Worm (Caenorhabditis elegans) whole organism, early embryonic: ENCODE measurements around the gene clec-6.
A peak's percentile ranks its signal among the peaks of the same experiment; 100 is the strongest.

Experiments used
- B0310.2 ChIP-seq: sonication (generic microtip); optimal IDR thresholded peaks from 2 replicates; lab custom pipeline; 2016; ENCODE audit warnings: mild to moderate bottlenecking, missing genetic modification characterization, missing compliant biosample characterization
- F13C5.2 ChIP-seq: sonication (generic microtip); optimal IDR thresholded peaks from 2 replicates; lab custom pipeline; 2017; ENCODE audit warnings: mild to moderate bottlenecking, missing genetic modification characterization, inconsistent platforms, missing compliant biosample characterization
- aly-1 ChIP-seq: sonication (generic microtip); optimal IDR thresholded peaks from 2 replicates; lab custom pipeline; 2016; ENCODE audit warnings: missing genetic modification characterization, missing compliant biosample characterization
- ama-1 ChIP-seq: fragments of 150-350 bp; optimal IDR thresholded peaks from 2 replicates; lab custom pipeline; 2014
- ceh-13 ChIP-seq: fragments of 200-800 bp; sonication (Bioruptor generic); optimal IDR thresholded peaks from 2 replicates; lab custom pipeline; 2018; ENCODE audit warnings: mild to moderate bottlenecking, missing genetic modification characterization, missing compliant biosample characterization
- ceh-36 ChIP-seq: sonication (generic microtip); optimal IDR thresholded peaks from 2 replicates; lab custom pipeline; 2016; ENCODE audit warnings: missing genetic modification characterization, inconsistent platforms, missing compliant biosample characterization
- ets-7 ChIP-seq: sonication (generic microtip); optimal IDR thresholded peaks from 2 replicates; lab custom pipeline; 2016; ENCODE audit warnings: missing genotype, missing genetic modification characterization, missing compliant biosample characterization
- flt-1 ChIP-seq: fragments of 200-800 bp; sonication (Bioruptor generic); IDR thresholded peaks from 2 replicates; pipeline ENCODE4 v1.3.6; 2022; ENCODE audit warnings: missing genetic modification characterization, missing compliant biosample characterization
- hmbx-1 ChIP-seq: sonication (generic microtip); optimal IDR thresholded peaks from 2 replicates; lab custom pipeline; 2016; ENCODE audit warnings: mild to moderate bottlenecking, missing genetic modification characterization, missing compliant biosample characterization
- hmg-4 ChIP-seq: fragments of 200-800 bp; sonication (Bioruptor generic); optimal IDR thresholded peaks from 2 replicates; lab custom pipeline; 2018; ENCODE audit warnings: mild to moderate bottlenecking, missing genetic modification characterization, missing compliant biosample characterization
- hnd-1 ChIP-seq: sonication (generic microtip); optimal IDR thresholded peaks from 2 replicates; lab custom pipeline; 2016; ENCODE audit warnings: missing genetic modification characterization, missing compliant biosample characterization
- pes-1 ChIP-seq: fragments of 200-800 bp; sonication (Bioruptor generic); IDR thresholded peaks from 2 replicates; pipeline ENCODE4 v1.3.6; 2022; ENCODE audit warnings: missing genetic modification reagents, missing genetic modification characterization, missing compliant biosample characterization
- scrt-1 ChIP-seq: fragments of 200-800 bp; sonication (Bioruptor generic); IDR thresholded peaks from 2 replicates; pipeline ENCODE4 v1.3.6; 2022; ENCODE audit warnings: missing genetic modification characterization, missing compliant biosample characterization
- sea-1 ChIP-seq: fragments of 200-800 bp; sonication (Bioruptor generic); conservative IDR thresholded peaks from 2 replicates; pipeline ENCODE4 v1.3.6; 2022; ENCODE audit warnings: missing genetic modification characterization, missing compliant biosample characterization
- tbx-11 ChIP-seq: fragments of 200-800 bp; sonication (Bioruptor generic); IDR thresholded peaks from 2 replicates; pipeline ENCODE4 v1.3.6; 2022; ENCODE audit warnings: missing genetic modification characterization, missing compliant biosample characterization
- tbx-37 ChIP-seq: fragments of 200-800 bp; sonication (Bioruptor generic); conservative IDR thresholded peaks from 2 replicates; pipeline ENCODE4 v1.3.6; 2022; ENCODE audit warnings: missing genetic modification reagents, missing genetic modification characterization, missing compliant biosample characterization
- tra-4 ChIP-seq: sonication (generic microtip); optimal IDR thresholded peaks from 2 replicates; lab custom pipeline; 2017; ENCODE audit warnings: missing genetic modification characterization, missing compliant biosample characterization

clec-6 gene

ce11 chrIII:4887291-4887690 is at the start of gene clec-6:
Gene clec-6, minus strand, starts transcription at chrIII:4887444.
- no peak for TF ChIP-seq ama-1 (lab: Kevin White, UChicago)
- TF ChIP-seq pes-1 (GFP tag; lab: Robert Waterston, UW): no peak
- TF ChIP-seq ceh-36 (tag; lab: Kevin White, UChicago): no peak
- TF ChIP-seq scrt-1 (GFP tag; lab: Robert Waterston, UW): no peak
- no peak for TF ChIP-seq tbx-11 (GFP tag; lab: Robert Waterston, UW)
- no peak for TF ChIP-seq hnd-1 (tag; lab: Kevin White, UChicago)
- no peak for TF ChIP-seq F13C5.2
- no peak for TF ChIP-seq ceh-13 (GFP tag; lab: Kevin White, UChicago)
- TF ChIP-seq aly-1 (tag; lab: Kevin White, UChicago): no peak
- no peak for TF ChIP-seq hmbx-1
- TF ChIP-seq B0310.2 (tag; lab: Kevin White, UChicago): no peak
- TF ChIP-seq tra-4 (tag; lab: Kevin White, UChicago): no peak
- no peak for TF ChIP-seq flt-1 (GFP tag; lab: Robert Waterston, UW)
- no peak for TF ChIP-seq sea-1
- no peak for TF ChIP-seq tbx-37 (GFP tag; lab: Robert Waterston, UW)
- no peak for TF ChIP-seq hmg-4 (GFP tag; lab: Kevin White, UChicago)

ce11 chrIII:4937022-4937421 is 49.8 kb upstream of the clec-6 start, which contains the start of gene fsn-1:
Gene fsn-1, plus strand, starts transcription at chrIII:4937322.
- TF ChIP-seq scrt-1 (GFP tag; lab: Robert Waterston, UW) (no peak), tbx-11 (GFP tag; lab: Robert Waterston, UW) (no peak), ama-1 (lab: Kevin White, UChicago) (no peak), pes-1 (GFP tag; lab: Robert Waterston, UW) (no peak), ceh-36 (tag; lab: Kevin White, UChicago) (no peak), aly-1 (tag; lab: Kevin White, UChicago) (no peak), F13C5.2 (no peak), ets-7 (tag; lab: Kevin White, UChicago) (no peak), B0310.2 (tag; lab: Kevin White, UChicago) (no peak), hmbx-1 (no peak), hnd-1 (tag; lab: Kevin White, UChicago) (no peak), ceh-13 (GFP tag; lab: Kevin White, UChicago) (no peak), hmg-4 (GFP tag; lab: Kevin White, UChicago) (no peak), tbx-37 (GFP tag; lab: Robert Waterston, UW) (no peak), flt-1 (GFP tag; lab: Robert Waterston, UW) (no peak), sea-1 (no peak), tra-4 (tag; lab: Kevin White, UChicago) (no peak)

- TF ChIP-seq flt-1 (GFP tag; lab: Robert Waterston, UW) (no peak), hnd-1 (tag; lab: Kevin White, UChicago) (no peak), B0310.2 (tag; lab: Kevin White, UChicago) (no peak), tbx-37 (GFP tag; lab: Robert Waterston, UW) (no peak)
These were observed 47.8 kb upstream of the clec-6 start, which contains the start of gene mrps-18C for ce11 chrIII:4934896-4935628. Gene mrps-18C, plus strand, starts transcription at chrIII:4935578.

- TF ChIP-seq hmbx-1 (no peak), F13C5.2 (no peak), scrt-1 (GFP tag; lab: Robert Waterston, UW) (no peak), hmg-4 (GFP tag; lab: Kevin White, UChicago) (no peak), B0310.2 (tag; lab: Kevin White, UChicago) (no peak), pes-1 (GFP tag; lab: Robert Waterston, UW) (no peak), hnd-1 (tag; lab: Kevin White, UChicago) (no peak), tbx-11 (GFP tag; lab: Robert Waterston, UW) (no peak), flt-1 (GFP tag; lab: Robert Waterston, UW) (no peak), tbx-37 (GFP tag; lab: Robert Waterston, UW) (no peak), ceh-13 (GFP tag; lab: Kevin White, UChicago) (no peak), ceh-36 (tag; lab: Kevin White, UChicago) (no peak), tra-4 (tag; lab: Kevin White, UChicago) (no peak), ets-7 (tag; lab: Kevin White, UChicago) (no peak), ama-1 (lab: Kevin White, UChicago) (no peak), aly-1 (tag; lab: Kevin White, UChicago) (no peak), sea-1 (no peak)
These were observed 45.0 kb upstream of the clec-6 start, which contains the start of the genes C26E6.12 and eri-9 for ce11 chrIII:4932203-4932699. Gene C26E6.12, minus strand, starts transcription at chrIII:4932253. Gene eri-9, plus strand, starts transcription at chrIII:4932450.

ce11 chrIII:4930154-4930679 is 43.0 kb upstream of the clec-6 start, which contains the start of gene set-2:
Gene set-2, minus strand, starts transcription at chrIII:4930204.
- TF ChIP-seq ceh-36 (tag; lab: Kevin White, UChicago) (no peak), B0310.2 (tag; lab: Kevin White, UChicago) (no peak), ets-7 (tag; lab: Kevin White, UChicago) (no peak), tbx-37 (GFP tag; lab: Robert Waterston, UW) (peak; percentile 86), pes-1 (GFP tag; lab: Robert Waterston, UW) (peak; percentile 63; the same call in 1 of the 2 replicates), sea-1 (no peak; the same call in 1 of the 2 replicates), hmbx-1 (no peak), F13C5.2 (peak; percentile 32), ama-1 (lab: Kevin White, UChicago) (no peak), aly-1 (tag; lab: Kevin White, UChicago) (no peak), hmg-4 (GFP tag; lab: Kevin White, UChicago) (no peak), tbx-11 (GFP tag; lab: Robert Waterston, UW) (no peak), hnd-1 (tag; lab: Kevin White, UChicago) (no peak), flt-1 (GFP tag; lab: Robert Waterston, UW) (0 out of 2 replicates have a peak, but pooled peaks have one; percentile 10)

- TF ChIP-seq hnd-1 (tag; lab: Kevin White, UChicago) (no peak), tbx-11 (GFP tag; lab: Robert Waterston, UW) (no peak), hmbx-1 (no peak), tra-4 (tag; lab: Kevin White, UChicago) (no peak), tbx-37 (GFP tag; lab: Robert Waterston, UW) (no peak)
These were observed 36.9 kb upstream of the clec-6 start for ce11 chrIII:4924134-4924533.
